Worm (Caenorhabditis elegans) whole organism, midembryonic: ENCODE data around the gene srx-77.

Experiments
- T22C8.4 ChIP-seq: fragments of 200-800 bp; sonication (Bioruptor generic); IDR thresholded peaks from 2 replicates; pipeline ENCODE4 v1.3.6; 2022; ENCODE audit warnings: missing genetic modification characterization, missing compliant biosample characterization
- cog-1 ChIP-seq: sonication (generic microtip); optimal IDR thresholded peaks from 2 replicates; lab custom pipeline; 2016; ENCODE audit warnings: missing genetic modification characterization, missing compliant biosample characterization
- flt-1 ChIP-seq: fragments of 200-800 bp; sonication (Bioruptor generic); IDR thresholded peaks from 2 replicates; pipeline ENCODE4 v1.3.6; 2022; ENCODE audit warnings: missing genetic modification characterization, missing compliant biosample characterization
- klf-2 ChIP-seq: fragments of 200-800 bp; sonication (Bioruptor generic); conservative IDR thresholded peaks from 2 replicates; pipeline ENCODE4 v1.3.6; 2022; ENCODE audit warnings: missing genetic modification reagents, missing genetic modification characterization, missing compliant biosample characterization
- med-1 ChIP-seq: sonication (generic microtip); optimal IDR thresholded peaks from 2 replicates; lab custom pipeline; 2017; ENCODE audit warnings: missing genetic modification characterization, mild to moderate bottlenecking, missing compliant biosample characterization, antibody characterized with exemption, missing genetic modification reagents; ENCODE audit not compliant: insufficient read depth
- ref-1 ChIP-seq: fragments of 200-800 bp; sonication (Bioruptor generic); conservative IDR thresholded peaks from 2 replicates; pipeline ENCODE4 v1.3.6; 2022; ENCODE audit warnings: missing genetic modification reagents, missing genetic modification characterization, missing compliant biosample characterization
- tab-1 ChIP-seq: fragments of 200-800 bp; sonication (Bioruptor generic); IDR thresholded peaks from 2 replicates; pipeline ENCODE4 v1.3.6; 2022; ENCODE audit warnings: missing genetic modification characterization, missing compliant biosample characterization
- ztf-23 ChIP-seq: fragments of 200-800 bp; sonication (Bioruptor generic); IDR thresholded peaks from 2 replicates; pipeline ENCODE4 v1.3.6; 2022; ENCODE audit warnings: missing genetic modification reagents, missing genetic modification characterization, missing compliant biosample characterization
- ztf-29 ChIP-seq: fragments of 200-800 bp; sonication (Bioruptor generic); IDR thresholded peaks from 2 replicates; pipeline ENCODE4 v1.3.6; 2022; ENCODE audit warnings: missing genetic modification reagents, missing genetic modification characterization, missing compliant biosample characterization

srx-77 gene

DNA sequence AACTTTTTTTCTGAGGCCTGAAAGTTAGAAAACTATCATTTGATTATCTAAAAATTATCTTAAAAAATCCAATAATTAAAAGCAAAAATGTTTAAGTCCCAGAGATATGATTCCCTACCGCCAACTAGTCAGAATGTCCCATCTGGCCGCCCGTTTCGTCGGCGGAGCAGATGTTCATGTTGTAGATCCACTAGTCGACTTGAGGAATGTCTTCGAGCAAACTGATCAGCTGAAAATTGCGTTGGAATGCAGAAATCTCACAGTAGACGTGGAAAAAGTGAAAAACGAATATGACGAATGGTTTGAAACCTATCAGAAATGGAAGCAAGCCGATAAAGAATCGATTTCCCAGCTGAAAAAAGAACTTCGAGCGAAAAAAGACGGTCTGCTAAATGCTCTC, 20.7 kb upstream of the srx-77 start, which contains the start of gene K03B4.1:
Gene K03B4.1, plus strand, starts transcription at position 97 of the 400 bp plus-strand sequence.
- TF ChIP-seq cog-1 (tag; lab: Kevin White, UChicago): no peak

DNA sequence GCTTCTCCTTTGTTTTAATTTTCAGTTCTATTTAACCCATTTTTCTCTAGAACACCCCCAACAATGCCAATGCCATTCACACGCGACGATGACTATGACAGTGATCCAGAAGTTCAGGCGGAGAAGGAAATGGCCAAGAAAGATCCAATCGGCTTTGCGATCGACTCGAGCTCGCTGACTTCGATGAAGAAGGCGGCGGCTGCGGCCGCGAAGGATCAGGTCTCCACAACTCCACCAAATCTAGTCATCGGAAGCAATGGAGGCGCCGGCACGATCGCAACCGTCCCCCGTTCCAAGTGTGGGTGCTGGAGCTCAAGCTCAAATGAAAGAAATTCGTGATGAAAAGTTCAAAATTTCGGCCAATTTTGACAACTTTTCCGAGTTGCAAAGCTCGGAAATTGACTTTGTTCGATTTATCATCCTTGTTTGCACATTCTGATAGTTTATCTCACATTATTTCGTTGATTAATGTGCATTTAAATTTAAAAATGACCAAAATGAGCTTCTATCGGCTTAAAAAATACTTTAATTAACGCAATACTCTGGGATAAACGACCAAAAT, 19.5 kb upstream of the srx-77 start, which contains the start of gene K03B4.2:
Gene K03B4.2, plus strand, starts transcription at position 51 of the 562 bp plus-strand sequence.
- no peak for TF ChIP-seq cog-1 (tag; lab: Kevin White, UChicago)
- no peak for TF ChIP-seq T22C8.4 (GFP tag; lab: Robert Waterston, UW)
- TF ChIP-seq klf-2 (GFP tag; lab: Robert Waterston, UW): no peak
- TF ChIP-seq ztf-29 (GFP tag; lab: Robert Waterston, UW): no peak
- TF ChIP-seq flt-1 (GFP tag; lab: Robert Waterston, UW): no peak
- no peak for TF ChIP-seq tab-1 (GFP tag; lab: Robert Waterston, UW)
- no peak for TF ChIP-seq ztf-23
- TF ChIP-seq ref-1 (GFP tag; lab: Robert Waterston, UW): no peak

DNA sequence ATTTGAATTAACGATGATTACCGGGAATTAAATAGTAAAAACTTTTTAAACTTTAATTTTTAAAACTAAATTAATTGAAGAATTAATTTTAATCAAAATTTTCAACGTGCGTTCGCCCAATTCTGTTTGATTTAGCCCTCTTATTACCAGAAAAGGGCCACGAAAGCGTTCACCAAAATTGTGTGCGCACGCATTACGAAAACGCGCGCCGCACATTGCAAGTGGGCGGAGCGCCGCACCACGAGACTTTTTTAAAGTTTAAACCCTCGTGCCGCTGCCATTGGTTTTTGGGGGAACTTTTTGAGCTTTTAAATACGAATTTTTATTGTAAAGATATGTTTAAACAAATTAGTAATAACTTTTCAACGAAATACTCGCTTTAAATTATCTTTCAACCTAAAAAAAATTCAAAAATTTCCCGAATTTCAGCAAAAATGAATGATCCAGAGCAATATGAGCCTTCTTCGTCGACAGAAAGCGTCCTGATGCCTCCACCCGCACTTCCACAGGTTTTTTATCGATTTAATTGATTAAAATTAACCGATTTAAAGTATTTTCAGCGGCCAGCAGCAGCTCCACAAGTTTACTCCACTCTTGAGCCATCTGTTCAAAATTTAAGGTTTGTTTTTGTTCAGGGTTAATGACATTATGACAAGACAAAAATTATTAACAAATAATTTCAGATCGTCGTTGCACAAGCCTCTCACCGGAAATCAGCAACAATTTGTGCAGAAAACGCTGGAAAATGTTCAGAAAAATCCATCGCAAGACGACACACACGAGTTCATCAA, 18.3 kb upstream of the srx-77 start, which contains the start of gene taf-10:
Gene taf-10, plus strand, starts transcription at position 424 of the 791 bp plus-strand sequence.
- TF ChIP-seq flt-1 (GFP tag; lab: Robert Waterston, UW) (no peak), tab-1 (GFP tag; lab: Robert Waterston, UW) (no peak), ztf-23 (no peak), klf-2 (GFP tag; lab: Robert Waterston, UW) (no peak), T22C8.4 (GFP tag; lab: Robert Waterston, UW) (no peak), med-1 (GFP tag; lab: Kevin White, UChicago) (no peak), ref-1 (GFP tag; lab: Robert Waterston, UW) (no peak), ztf-29 (GFP tag; lab: Robert Waterston, UW) (no peak), cog-1 (tag; lab: Kevin White, UChicago) (no peak)

DNA sequence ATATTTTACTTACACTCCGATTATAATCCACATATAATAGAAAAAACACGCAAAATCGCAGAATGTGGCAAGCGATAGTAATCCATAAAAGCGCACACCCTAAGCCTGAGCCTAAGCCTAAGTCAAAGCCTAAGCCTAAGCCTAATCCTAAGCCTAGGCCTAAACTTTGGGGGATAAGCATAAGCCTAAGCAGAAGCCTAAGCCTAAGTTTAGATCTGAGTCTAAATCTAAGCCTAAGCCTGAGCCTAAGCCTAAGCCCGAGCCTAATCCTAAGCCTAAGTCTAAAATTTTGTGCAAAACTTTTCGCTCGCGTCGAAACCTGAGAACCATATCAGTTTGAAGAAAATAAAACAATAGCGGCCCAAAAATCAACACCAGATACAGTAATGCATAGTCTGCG, 15.6 kb upstream of the srx-77 start:
- TF ChIP-seq klf-2 (GFP tag; lab: Robert Waterston, UW): no peak

DNA sequence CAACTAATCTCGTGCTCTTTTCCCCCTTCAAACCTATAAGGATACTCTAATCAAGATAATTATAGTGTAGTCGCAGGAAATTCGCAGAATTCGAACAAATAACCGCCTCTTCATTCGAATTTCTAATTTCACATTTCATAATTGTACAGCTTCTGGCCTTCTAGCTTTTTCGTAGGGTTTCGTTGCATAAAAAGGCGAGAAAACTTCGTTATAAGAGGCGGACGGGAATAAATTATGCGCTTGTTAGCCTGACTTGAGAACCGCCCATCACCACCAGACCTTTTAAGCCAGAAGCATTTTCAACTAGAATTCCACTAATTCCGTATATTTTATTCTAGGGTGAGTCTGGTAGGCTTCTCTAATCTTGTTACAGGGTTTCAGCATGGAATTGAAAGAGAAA, 13.1 kb upstream of the srx-77 start, which contains the start of gene K03B4.4:
Gene K03B4.4, plus strand, starts transcription at position 301 of the 400 bp plus-strand sequence.
- TF ChIP-seq cog-1 (tag; lab: Kevin White, UChicago) (no peak), ztf-29 (GFP tag; lab: Robert Waterston, UW) (no peak), T22C8.4 (GFP tag; lab: Robert Waterston, UW) (no peak), flt-1 (GFP tag; lab: Robert Waterston, UW) (no peak), ztf-23 (no peak)

DNA sequence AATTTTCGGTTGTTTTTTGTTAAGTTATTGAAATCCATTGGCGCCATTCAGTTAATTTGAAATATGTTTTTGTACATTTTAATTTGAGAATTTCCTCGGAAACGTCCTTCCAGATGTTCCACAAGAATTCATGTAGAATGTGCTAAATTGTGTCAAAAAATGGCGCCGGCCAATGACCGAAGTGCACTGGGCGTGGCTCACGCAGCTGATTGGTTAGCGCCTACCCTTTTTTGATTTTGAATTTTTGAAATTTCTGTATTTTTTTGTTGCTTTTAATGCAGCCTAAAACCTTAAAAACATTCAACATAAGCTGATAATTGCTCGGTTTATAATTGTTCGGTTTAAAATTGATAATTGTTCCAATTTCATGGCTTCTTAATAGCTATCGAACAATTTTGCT, 8.3 kb upstream of the srx-77 start:
- TF ChIP-seq klf-2 (GFP tag; lab: Robert Waterston, UW) (no peak), ref-1 (GFP tag; lab: Robert Waterston, UW) (no peak), ztf-23 (no peak)

DNA sequence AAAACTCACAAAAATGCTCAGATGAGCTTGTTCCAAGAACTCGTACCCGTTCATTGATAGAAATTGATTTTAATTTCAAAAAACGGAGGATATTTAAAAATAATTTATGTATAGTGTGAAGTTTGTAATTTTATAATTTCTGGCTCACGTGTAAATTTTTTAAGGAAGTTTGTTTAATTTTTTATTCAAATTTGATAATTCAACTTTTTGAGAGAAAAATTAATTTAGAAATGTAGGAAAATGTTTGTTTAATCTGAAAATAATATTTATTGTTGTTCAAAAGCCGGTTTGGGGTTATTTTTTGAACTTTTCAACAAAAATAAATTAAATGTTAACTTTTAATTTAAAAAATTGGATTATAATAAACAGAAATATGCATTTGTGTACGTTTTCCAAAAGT, 7.6 kb upstream of the srx-77 start, which contains the start of gene K03B4.6:
Gene K03B4.6, minus strand, starts transcription at position 101 of the 400 bp plus-strand sequence.
- TF ChIP-seq tab-1 (GFP tag; lab: Robert Waterston, UW): no peak

DNA sequence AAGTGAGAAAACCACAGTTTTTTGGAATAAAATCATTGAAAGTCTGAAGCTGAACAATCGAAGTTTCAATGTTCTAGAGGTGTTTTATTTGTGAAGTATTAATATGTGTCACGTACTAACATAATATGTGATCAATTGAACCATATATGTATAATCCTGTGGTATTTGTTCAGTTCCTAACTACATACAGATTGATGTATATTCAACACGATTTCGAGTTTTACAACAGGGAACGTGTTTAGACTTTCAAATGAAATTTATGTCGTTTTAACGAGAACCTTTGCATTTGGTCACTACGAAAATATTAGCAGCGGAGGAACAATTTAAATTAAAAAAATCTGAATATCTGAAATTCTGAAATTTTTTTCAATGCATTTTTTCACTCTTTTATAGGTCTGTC, 6.0 kb upstream of the srx-77 start, which contains the start of gene K03B4.8:
Gene K03B4.8, minus strand, starts transcription at position 101 of the 400 bp plus-strand sequence.
- TF ChIP-seq flt-1 (GFP tag; lab: Robert Waterston, UW) (no peak), ref-1 (GFP tag; lab: Robert Waterston, UW) (no peak), tab-1 (GFP tag; lab: Robert Waterston, UW) (no peak), ztf-29 (GFP tag; lab: Robert Waterston, UW) (no peak), med-1 (GFP tag; lab: Kevin White, UChicago) (no peak), ztf-23 (no peak), cog-1 (tag; lab: Kevin White, UChicago) (no peak), klf-2 (GFP tag; lab: Robert Waterston, UW) (no peak), T22C8.4 (GFP tag; lab: Robert Waterston, UW) (no peak)

DNA sequence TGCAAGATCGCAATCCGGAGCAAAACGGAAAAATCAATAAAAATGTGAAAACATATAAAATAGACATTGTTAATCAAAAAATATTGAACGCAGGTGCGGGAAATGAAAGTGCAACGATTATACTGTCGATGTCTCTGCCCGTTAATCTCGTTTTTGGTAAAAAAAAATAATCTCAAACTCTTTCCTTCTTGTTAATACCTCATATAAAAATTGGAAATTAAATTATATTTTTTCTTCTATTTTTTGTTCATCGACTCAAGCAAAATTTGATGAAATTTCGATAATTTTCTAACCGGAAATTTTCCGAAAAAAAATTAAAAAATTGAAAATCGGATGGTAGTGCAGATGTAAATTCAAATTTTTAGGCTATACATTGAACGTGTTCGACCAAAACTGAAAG, 4.0 kb upstream of the srx-77 start, which contains the start of gene K03B4.9:
Gene K03B4.9, minus strand, starts transcription at position 101 of the 400 bp plus-strand sequence.
- TF ChIP-seq ref-1 (GFP tag; lab: Robert Waterston, UW) (no peak), flt-1 (GFP tag; lab: Robert Waterston, UW) (no peak)

DNA sequence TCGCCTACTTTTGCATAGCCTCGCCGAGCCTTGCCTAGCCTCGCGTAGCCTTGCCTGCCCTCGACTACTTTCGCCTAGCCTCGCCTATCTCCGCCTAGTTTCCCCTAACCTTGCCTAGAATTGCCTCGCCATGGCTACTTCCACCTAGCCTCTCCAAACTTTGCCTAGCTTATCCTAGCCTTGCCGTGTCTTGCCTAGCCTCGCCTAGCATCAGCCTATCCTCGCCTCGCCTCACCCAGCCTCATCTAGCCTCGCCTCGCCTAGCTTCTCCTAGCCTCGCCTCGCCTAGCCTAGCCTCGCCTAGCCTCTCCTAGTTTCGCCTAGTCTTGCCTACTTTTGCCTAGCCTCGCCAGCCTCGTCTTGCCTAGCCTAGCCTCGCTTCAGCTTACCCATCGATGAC, 1.5 kb downstream of the srx-77 start:
- no peak for TF ChIP-seq klf-2 (GFP tag; lab: Robert Waterston, UW)
- TF ChIP-seq tab-1 (GFP tag; lab: Robert Waterston, UW): no peak
- TF ChIP-seq cog-1 (tag; lab: Kevin White, UChicago): no peak
- no peak for TF ChIP-seq ztf-23
- TF ChIP-seq flt-1 (GFP tag; lab: Robert Waterston, UW): no peak
- no peak for TF ChIP-seq med-1 (GFP tag; lab: Kevin White, UChicago)
- TF ChIP-seq T22C8.4 (GFP tag; lab: Robert Waterston, UW): no peak
- no peak for TF ChIP-seq ztf-29 (GFP tag; lab: Robert Waterston, UW)
- TF ChIP-seq ref-1 (GFP tag; lab: Robert Waterston, UW): no peak
